Fruit fly (Drosophila melanogaster): ENCODE data around the gene CG1578.

CG1578 gene

DNA sequence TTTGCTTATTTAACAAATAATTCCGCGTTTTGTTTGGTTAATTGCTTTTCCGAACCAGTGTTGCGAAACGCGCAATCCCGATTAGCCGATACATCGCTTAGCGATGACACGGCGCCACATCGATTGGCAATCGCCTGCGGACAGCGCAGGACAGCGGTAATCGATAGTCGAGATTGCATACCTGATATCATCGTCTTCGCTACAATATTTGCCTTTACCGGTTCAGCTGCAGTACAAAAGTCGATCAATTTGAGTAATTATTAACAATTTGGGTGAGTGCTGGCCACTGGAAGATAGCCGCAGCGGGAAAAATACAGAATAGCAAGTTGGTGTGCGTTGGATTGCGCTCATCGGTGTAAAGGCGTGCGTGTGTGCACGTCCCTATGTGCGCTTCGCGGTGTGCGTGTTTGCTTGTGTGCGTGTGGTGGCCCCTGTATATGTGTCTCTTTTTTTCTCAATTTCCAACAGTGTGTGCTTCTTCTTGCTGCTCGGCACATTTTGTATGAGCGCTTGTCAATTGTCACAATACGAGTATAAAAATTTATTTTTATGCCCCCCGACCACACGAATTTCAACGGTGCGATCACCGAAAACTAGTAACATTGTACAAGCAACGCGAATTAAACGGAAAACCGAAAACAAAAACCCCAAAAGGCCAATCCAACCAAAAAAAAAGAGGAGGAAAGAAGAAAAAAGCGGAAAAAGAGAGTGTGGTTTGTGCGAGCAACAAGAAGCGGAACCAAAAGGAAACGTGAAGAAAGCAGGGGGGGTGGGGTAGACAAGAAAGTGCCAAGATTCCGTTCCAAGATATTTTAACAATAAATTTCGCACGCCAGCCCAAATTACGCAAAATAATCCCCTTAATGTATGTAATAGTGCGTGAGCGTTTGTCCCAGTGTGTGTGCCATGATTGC lies 23.7 kb downstream of the CG1578 start, which contains the start of gene CkIIbeta (continued):
- no peak for TF ChIP-seq CG10565 (GFP tag; optimal IDR thresholded peaks at IDR 0.05)
- peak; percentile 58 for TF ChIP-seq MBD-R2 (GFP tag; IDR thresholded peaks at IDR 0.05)
- TF ChIP-seq CG9727 (GFP tag; optimal IDR thresholded peaks at IDR 0.05), result peak; percentile 52
- TF ChIP-seq CG8924 (tag; optimal IDR thresholded peaks at IDR 0.05), result peak; percentile 56
- TF ChIP-seq jumu (GFP tag; optimal IDR thresholded peaks at IDR 0.05), result peak; percentile 39
- TF ChIP-seq B-H2 (GFP tag; optimal IDR thresholded peaks at IDR 0.05), result peak; percentile 16
- TF ChIP-seq corto (GFP tag; optimal IDR thresholded peaks at IDR 0.05), result no peak
- TF ChIP-seq pan (optimal IDR thresholded peaks at IDR 0.05), result no peak
- no peak for TF ChIP-seq pan (GFP tag; optimal IDR thresholded peaks at IDR 0.05 in 1 of 2, IDR thresholded peaks at IDR 0.05 in 1 of 2)
- TF ChIP-seq ato (GFP tag; IDR thresholded peaks at IDR 0.05; ENCODE audit: partially characterized antibody), result peak; percentile 89
- TF ChIP-seq dpn (GFP tag; optimal IDR thresholded peaks at IDR 0.05), result peak; percentile 49 to 67
- TF ChIP-seq mld (GFP tag; IDR thresholded peaks at IDR 0.05; ENCODE audit: partially characterized antibody), result peak; percentile 92
- TF ChIP-seq HLH54F (GFP tag; optimal IDR thresholded peaks at IDR 0.05), result peak; percentile 59
- TF ChIP-seq en (GFP tag; optimal IDR thresholded peaks at IDR 0.05), result peak; percentile 12
- peak; percentile 92 for TF ChIP-seq CG14860 (GFP tag; IDR thresholded peaks at IDR 0.05; ENCODE audit: partially characterized antibody)
- TF ChIP-seq CG13287 (GFP tag; IDR thresholded peaks at IDR 0.05; ENCODE audit: partially characterized antibody), result peak; percentile 92
- TF ChIP-seq CG34376 (GFP tag; optimal IDR thresholded peaks at IDR 0.05), result peak; percentile 18
- peak; percentile 82 for TF ChIP-seq CG12659 (GFP tag; optimal IDR thresholded peaks at IDR 0.05)
- TF ChIP-seq CG12391 (tag; optimal IDR thresholded peaks at IDR 0.05), result peak; percentile 31
- peak; percentile 94 for TF ChIP-seq CG7963 (GFP tag; IDR thresholded peaks at IDR 0.05; ENCODE audit: partially characterized antibody)
- no peak for TF ChIP-seq ATbp (GFP tag; optimal IDR thresholded peaks at IDR 0.05)
- TF ChIP-seq sob (GFP tag; IDR thresholded peaks at IDR 0.05), result peak; percentile 73
- TF ChIP-seq pzg (GFP tag; optimal IDR thresholded peaks at IDR 0.05), result peak; percentile 92
- peak; percentile 17 for TF ChIP-seq ERR (GFP tag; optimal IDR thresholded peaks at IDR 0.05)
- no peak for TF ChIP-seq h (optimal IDR thresholded peaks at IDR 0.05)
- no peak for TF ChIP-seq CG5245 (GFP tag; optimal IDR thresholded peaks at IDR 0.05)
- TF ChIP-seq zfh1 (GFP tag; IDR thresholded peaks at IDR 0.05), result peak; percentile 59
- peak; percentile 36; the same call in 1 of the 2 replicates for TF ChIP-seq E2f1 (GFP tag; IDR thresholded peaks at IDR 0.05)
- TF ChIP-seq schlank (tag; optimal IDR thresholded peaks at IDR 0.05), result no peak

DNA sequence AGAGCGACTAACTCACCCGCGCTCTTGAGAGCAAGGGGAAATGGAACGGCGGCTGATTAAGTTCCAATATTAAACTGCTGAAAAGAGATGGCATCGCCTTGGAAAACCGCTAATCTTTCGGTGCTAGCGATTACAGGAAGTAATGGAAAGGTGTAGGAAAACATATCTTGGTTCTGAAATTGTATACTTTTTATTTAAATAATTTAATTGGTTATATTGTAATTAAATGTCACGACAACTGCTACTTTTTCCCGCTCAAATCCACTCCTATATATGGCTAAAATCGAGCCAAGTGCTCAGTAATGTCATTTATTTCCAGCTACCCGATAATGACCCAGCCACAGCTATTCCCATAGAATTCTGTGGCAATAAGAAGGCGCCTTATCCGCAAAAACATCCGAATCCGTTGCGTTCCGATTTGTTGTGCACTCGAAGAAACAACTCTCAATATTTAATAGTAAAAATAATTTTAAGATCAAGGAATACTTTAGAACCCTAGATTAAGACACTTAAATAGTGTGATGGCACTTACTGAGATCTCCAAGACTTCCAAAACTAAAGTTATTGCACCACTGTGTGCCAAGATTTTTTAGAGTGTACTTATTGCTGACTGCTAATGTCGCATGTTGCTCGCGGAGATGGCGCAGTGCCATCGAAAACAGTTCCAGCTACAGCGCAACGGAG lies 28.0 kb downstream of the CG1578 start:
- TF ChIP-seq Scr (GFP tag; IDR thresholded peaks at IDR 0.05; ENCODE audit: partially characterized antibody), result no peak
- peak; percentile 81 for TF ChIP-seq Sox102F (GFP tag; optimal IDR thresholded peaks at IDR 0.05)
- peak; percentile 53 for TF ChIP-seq CG10267 (tag; optimal IDR thresholded peaks at IDR 0.05)
- TF ChIP-seq CG18476 (GFP tag; optimal IDR thresholded peaks at IDR 0.05), result peak; percentile 36
- peak in 1 of 3 experiments; percentile 32 for TF ChIP-seq lola (GFP tag; optimal IDR thresholded peaks at IDR 0.05)
- no peak for TF ChIP-seq CG34224 (GFP tag; IDR thresholded peaks at IDR 0.05; ENCODE audit: partially characterized antibody)
- no peak for TF ChIP-seq ato (GFP tag; IDR thresholded peaks at IDR 0.05; ENCODE audit: partially characterized antibody)
- peak; percentile 67 for TF ChIP-seq CG4820 (GFP tag; optimal IDR thresholded peaks at IDR 0.05)
- no peak for TF ChIP-seq grn (GFP tag; optimal IDR thresholded peaks at IDR 0.05)
- TF ChIP-seq Hsf (GFP tag; optimal IDR thresholded peaks at IDR 0.05), result peak; percentile 73
- TF ChIP-seq Fer1 (GFP tag; optimal IDR thresholded peaks at IDR 0.05), result peak; percentile 70
- no peak for TF ChIP-seq fd64A (GFP tag; optimal IDR thresholded peaks at IDR 0.05)
- TF ChIP-seq sens-2 (GFP tag; IDR thresholded peaks at IDR 0.05), result peak; percentile 40; the same call in 1 of the 2 replicates
- peak; percentile 74 for TF ChIP-seq CG2120 (GFP tag; optimal IDR thresholded peaks at IDR 0.05)
- TF ChIP-seq CG6272 (GFP tag; IDR thresholded peaks at IDR 0.05), result no peak
- TF ChIP-seq Fer2 (tag; optimal IDR thresholded peaks at IDR 0.05), result peak; percentile 3
- TF ChIP-seq Blimp-1 (GFP tag; optimal IDR thresholded peaks at IDR 0.05), result peak; percentile 69
- TF ChIP-seq CG10431 (GFP tag; optimal IDR thresholded peaks at IDR 0.05), result no peak
- TF ChIP-seq CG14965 (GFP tag; optimal IDR thresholded peaks at IDR 0.05; ENCODE audit: borderline replicate concordance), result no peak

All from whole organism, embryonic.